Worm (Caenorhabditis elegans): ENCODE data around the gene tag-243.

DNA sequence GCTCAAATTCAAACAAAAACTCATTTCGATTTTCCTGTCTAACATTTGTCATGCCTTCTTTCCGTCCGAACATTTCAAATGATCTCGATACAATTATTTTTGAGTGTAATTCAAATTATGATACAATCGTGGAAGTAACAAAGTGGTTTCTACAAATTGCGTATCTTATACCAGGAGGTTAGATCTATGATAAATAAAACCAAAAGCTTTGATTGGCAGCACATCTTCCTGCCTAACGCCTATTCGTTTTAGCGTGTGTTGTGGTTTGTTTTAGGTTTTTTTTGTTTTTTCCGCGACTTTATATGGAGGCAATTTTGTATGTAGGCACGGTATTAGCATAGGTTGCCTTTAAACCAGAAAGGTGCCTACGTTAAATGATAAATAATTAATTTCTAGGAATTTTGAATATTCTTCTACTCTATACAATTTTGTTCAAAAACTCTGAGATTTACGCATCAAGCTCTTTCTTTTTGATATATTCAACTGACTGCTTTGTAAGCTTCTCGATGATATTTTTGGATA is 8.2 kb downstream of the tag-243 start, which contains the start of gene srg-11:
- TF ChIP-seq tra-4 (tag; optimal IDR thresholded peaks at IDR 0.05) (no peak), ama-1 (optimal IDR thresholded peaks at IDR 0.05) (no peak), aly-1 (tag; optimal IDR thresholded peaks at IDR 0.05) (no peak), hnd-1 (tag; optimal IDR thresholded peaks at IDR 0.05) (no peak), ets-7 (tag; optimal IDR thresholded peaks at IDR 0.05) (no peak), hmg-4 (GFP tag; optimal IDR thresholded peaks at IDR 0.05) (no peak), ceh-36 (tag; optimal IDR thresholded peaks at IDR 0.05) (no peak), pes-1 (GFP tag; IDR thresholded peaks at IDR 0.05) (no peak), hmbx-1 (tag; optimal IDR thresholded peaks at IDR 0.05) (no peak), scrt-1 (GFP tag; IDR thresholded peaks at IDR 0.05) (no peak)
